Fruit fly (Drosophila melanogaster) whole organism: ENCODE results near the gene CG9541.

ENCODE experiments used
- CG8478 ChIP-seq: fragments of >200 bp; optimal IDR thresholded peaks from 2 replicates; lab custom pipeline; 2018; ENCODE audit warnings: inconsistent platforms
- Dll ChIP-seq: fragments of >200 bp; optimal IDR thresholded peaks from 2 replicates; lab custom pipeline; 2017
- EcR ChIP-seq, 2 experiments: fragments of >200 bp; optimal IDR thresholded peaks; 2 replicates each; lab custom pipeline; 2017; ENCODE audit warnings: missing biosample characterization in 2 of 2, missing genetic modification characterization in 2 of 2, missing genetic modification reagents in 2 of 2
- pan ChIP-seq: fragments of >200 bp; optimal IDR thresholded peaks from 2 replicates; lab custom pipeline; 2017
- psq ChIP-seq: fragments of >200 bp; optimal IDR thresholded peaks from 2 replicates; lab custom pipeline; 2017
- usp ChIP-seq: fragments of >200 bp; optimal IDR thresholded peaks from 2 replicates; lab custom pipeline; 2017; ENCODE audit warnings: missing biosample characterization, missing genetic modification characterization, mixed read lengths

Gene CG9541

dm6 chr2L:8955597-8956335 lies 19.5 kb downstream of the CG9541 start:
- TF ChIP-seq CG8478 (lab: Kevin White, UChicago) (no peak), psq (lab: Kevin White, UChicago) (no peak), pan (lab: Kevin White, UChicago) (no peak), EcR (GFP tag; optimal IDR thresholded peaks at IDR 0.05; lab: Kevin White, UChicago) (no peak), Dll (lab: Kevin White, UChicago) (no peak), usp (GFP tag; lab: Kevin White, UChicago) (no peak)

- TF ChIP-seq EcR (GFP tag; optimal IDR thresholded peaks at IDR 0.05; lab: Kevin White, UChicago) (no peak), pan (lab: Kevin White, UChicago) (peak; percentile 71)
These were observed 22.8 kb downstream of the CG9541 start for dm6 chr2L:8952194-8953037.

DNA sequence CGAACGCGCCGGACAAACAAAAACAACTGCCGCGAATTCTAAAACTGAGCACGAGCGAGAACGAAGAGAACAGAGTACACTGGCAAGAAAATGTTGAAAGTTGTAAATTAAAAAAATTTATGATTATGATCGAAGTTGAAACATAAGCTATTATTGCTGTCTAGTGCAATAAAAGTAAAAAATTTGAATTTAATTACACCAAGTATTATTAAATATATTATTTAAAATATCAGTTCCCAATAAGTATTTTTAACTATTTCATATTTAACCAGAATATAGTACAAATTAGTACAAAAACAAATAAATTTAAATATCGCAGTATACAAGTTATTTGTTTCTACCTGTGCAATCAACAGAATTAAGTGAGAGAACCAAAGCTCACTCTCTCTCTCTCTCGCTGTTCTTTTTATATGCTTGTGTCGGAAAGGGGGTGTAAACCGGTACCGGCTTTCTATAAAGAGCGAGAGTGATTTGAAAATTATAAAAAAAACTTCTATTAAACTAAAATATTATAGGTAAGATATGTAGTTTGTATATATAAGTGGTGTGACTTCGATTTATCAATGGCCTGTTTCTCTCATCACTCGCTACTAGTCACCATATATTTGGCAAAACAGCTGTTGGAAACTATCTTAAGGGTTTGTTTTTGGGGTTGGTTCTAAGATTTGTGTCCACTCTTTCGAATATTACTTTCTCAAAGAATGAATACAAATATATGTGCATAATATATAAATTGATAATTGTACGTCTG lies 23.9 kb downstream of the CG9541 start, which contains the start of gene C1GalTA:
C1GalTA (minus strand) TSS at position 33 of the 751 bp plus-strand sequence.
- TF ChIP-seq usp (GFP tag; lab: Kevin White, UChicago) (no peak), EcR (GFP tag; optimal IDR thresholded peaks at IDR 0.05; lab: Kevin White, UChicago) (no peak), CG8478 (lab: Kevin White, UChicago) (no peak), pan (lab: Kevin White, UChicago) (no peak), psq (lab: Kevin White, UChicago) (no peak), Dll (lab: Kevin White, UChicago) (no peak)

- TF ChIP-seq CG8478 (lab: Kevin White, UChicago) = no peak
- TF ChIP-seq Dll (lab: Kevin White, UChicago) = no peak
These were observed 25.1 kb downstream of the CG9541 start for dm6 chr2L:8949919-8950722.

dm6 chr2L:8948650-8949049 lies 26.6 kb downstream of the CG9541 start:
- no peak for TF ChIP-seq psq (lab: Kevin White, UChicago)
- TF ChIP-seq EcR (GFP tag; optimal IDR thresholded peaks at IDR 0.05; lab: Kevin White, UChicago) = no peak
- no peak for TF ChIP-seq Dll (lab: Kevin White, UChicago)
- no peak for TF ChIP-seq pan (lab: Kevin White, UChicago)
- TF ChIP-seq usp (GFP tag; lab: Kevin White, UChicago) = no peak
- TF ChIP-seq CG8478 (lab: Kevin White, UChicago) = no peak

- TF ChIP-seq Dll (lab: Kevin White, UChicago) (no peak), pan (lab: Kevin White, UChicago) (no peak), CG8478 (lab: Kevin White, UChicago) (no peak), psq (lab: Kevin White, UChicago) (no peak), EcR (GFP tag; optimal IDR thresholded peaks at IDR 0.05; lab: Kevin White, UChicago) (no peak), usp (GFP tag; lab: Kevin White, UChicago) (no peak)
These were observed 27.2 kb downstream of the CG9541 start for dm6 chr2L:8947989-8948388.

DNA sequence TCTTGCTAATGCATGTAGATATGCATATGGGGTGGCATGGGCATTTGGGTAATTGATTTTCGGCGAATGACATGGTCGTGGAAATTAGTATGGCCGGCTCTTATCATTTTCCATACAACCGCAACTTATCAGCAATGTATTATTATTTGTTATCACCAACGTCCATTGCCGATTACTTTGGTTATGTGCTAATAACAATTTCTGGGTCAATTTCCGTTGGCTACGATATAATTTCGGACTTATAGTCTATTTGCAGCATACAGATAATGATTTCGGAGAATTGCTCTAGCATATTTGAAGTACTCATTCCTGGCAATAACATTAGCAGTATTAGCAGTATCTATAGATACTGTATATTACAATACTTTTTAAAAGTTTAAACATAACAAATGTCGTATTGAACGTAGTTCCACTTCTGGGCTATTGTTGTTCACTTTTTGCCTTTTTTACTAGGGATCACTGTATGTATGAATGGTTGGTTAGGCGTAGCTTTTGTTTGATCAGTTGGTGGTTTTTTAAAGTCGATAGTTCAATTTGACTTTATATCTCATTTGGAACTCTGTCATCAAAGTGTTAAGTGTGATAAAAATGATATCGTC lies 28.4 kb downstream of the CG9541 start, which contains the start of gene CG46397:
CG46397 (plus strand) TSS at position 549 of the 599 bp plus-strand sequence.
- TF ChIP-seq psq (lab: Kevin White, UChicago) (no peak), pan (lab: Kevin White, UChicago) (no peak), usp (GFP tag; lab: Kevin White, UChicago) (no peak), EcR (GFP tag; optimal IDR thresholded peaks at IDR 0.05; lab: Kevin White, UChicago) (no peak)

DNA sequence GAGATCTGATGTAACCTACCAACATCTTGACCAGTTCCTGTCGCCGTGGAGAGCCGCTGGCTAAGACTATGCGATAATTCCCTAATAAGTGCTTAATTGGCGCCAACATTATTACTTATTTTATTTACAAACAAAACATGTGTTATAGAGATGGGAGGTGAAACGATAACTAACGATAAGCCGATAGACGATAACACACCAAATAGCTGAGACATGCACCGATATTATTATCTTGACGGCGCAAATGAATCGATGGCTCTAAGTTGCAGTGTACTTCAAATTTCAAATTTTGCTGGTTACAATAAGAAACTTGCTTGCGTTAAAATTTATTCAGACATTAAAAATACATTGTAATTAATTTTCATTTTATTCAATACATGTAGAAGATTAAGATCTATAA lies 32.1 kb downstream of the CG9541 start, which contains the start of gene CG9515:
CG9515 (minus strand) TSS at position 148 of the 400 bp plus-strand sequence.
- no peak for TF ChIP-seq CG8478 (lab: Kevin White, UChicago)
- TF ChIP-seq usp (GFP tag; lab: Kevin White, UChicago) = no peak
- TF ChIP-seq pan (lab: Kevin White, UChicago) = no peak

DNA sequence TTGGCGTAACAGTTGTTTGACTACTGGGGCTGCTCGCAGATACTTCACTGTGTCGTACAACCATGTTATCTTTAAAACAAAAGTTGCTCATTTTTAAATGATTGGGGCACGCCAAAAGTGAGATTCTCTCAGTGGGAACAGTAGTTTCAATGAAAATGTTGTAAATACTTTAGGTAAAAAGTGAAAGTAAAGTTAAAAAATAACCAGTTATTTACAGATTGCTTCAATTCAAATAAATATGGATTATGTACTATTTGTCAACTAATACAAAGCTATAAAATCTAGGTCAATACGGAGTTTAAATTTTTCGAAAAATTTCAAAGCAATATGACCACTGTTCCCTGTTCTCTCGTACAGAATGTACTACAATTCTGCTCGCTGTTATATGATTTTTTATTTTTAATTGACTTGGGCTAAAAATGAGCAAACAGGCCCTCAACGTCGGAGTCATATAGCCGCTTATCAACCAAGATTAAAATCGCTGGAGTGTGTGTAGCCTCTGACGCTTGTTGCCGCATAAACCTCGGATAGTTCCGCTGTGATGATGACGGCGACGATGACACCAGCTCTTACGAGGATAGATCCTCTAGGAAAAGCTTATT lies 33.4 kb downstream of the CG9541 start, which contains the start of gene Argl:
Argl (minus strand) TSS at position 370 of the 602 bp plus-strand sequence.
- TF ChIP-seq psq (lab: Kevin White, UChicago) (no peak), pan (lab: Kevin White, UChicago) (no peak), Dll (lab: Kevin White, UChicago) (no peak), usp (GFP tag; lab: Kevin White, UChicago) (no peak), EcR (GFP tag; optimal IDR thresholded peaks at IDR 0.05; lab: Kevin White, UChicago) (no peak), CG8478 (lab: Kevin White, UChicago) (no peak)

DNA sequence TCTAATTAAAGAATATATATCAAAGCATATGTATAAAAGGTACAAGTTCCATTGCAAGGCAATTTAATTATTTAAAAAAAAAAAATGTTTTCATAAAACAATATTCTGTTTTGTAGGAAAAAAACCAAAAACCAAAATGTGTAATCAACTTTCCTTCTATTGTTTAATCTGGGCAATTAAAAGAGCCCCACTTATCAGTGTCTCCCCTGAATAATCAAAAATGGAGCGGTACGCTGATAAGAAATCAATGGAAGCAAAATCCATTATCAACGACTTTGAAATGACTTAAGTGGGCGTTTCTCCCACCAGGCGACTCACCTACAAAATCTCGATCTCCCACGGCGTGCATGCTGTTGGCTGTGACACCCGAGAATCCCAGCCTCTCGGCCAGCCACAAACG lies 34.5 kb downstream of the CG9541 start:
- TF ChIP-seq usp (GFP tag; lab: Kevin White, UChicago) (no peak), EcR (GFP tag; optimal IDR thresholded peaks at IDR 0.05; lab: Kevin White, UChicago) (no peak), pan (lab: Kevin White, UChicago) (no peak), CG8478 (lab: Kevin White, UChicago) (no peak)
